Worm (Caenorhabditis elegans) whole organism, L4/young adult: ENCODE data around the gene Y53C12A.7.
A peak's percentile ranks its signal among the peaks of the same experiment; 100 is the strongest.
"Not testable (repeated sequence)": the region's sequence is repeated elsewhere in the genome, so short reads cannot be mapped to it uniquely, and the experiment has no call there.

Experiments used
- W03F9.2 ChIP-seq: fragments of 150-350 bp; optimal IDR thresholded peaks from 2 replicates; lab custom pipeline; 2014; ENCODE audit warnings: missing biosample characterization, missing genetic modification characterization
- dao-5 ChIP-seq: sonication (generic microtip); optimal IDR thresholded peaks from 2 replicates; lab custom pipeline; 2016; ENCODE audit warnings: missing genotype, missing genetic modification characterization, moderate library complexity, missing compliant biosample characterization
- him-1 ChIP-seq: sonication (generic microtip); optimal IDR thresholded peaks from 2 replicates; lab custom pipeline; 2016; ENCODE audit warnings: missing genotype, missing genetic modification reagents, missing genetic modification characterization, missing compliant biosample characterization

The Y53C12A.7 gene

DNA sequence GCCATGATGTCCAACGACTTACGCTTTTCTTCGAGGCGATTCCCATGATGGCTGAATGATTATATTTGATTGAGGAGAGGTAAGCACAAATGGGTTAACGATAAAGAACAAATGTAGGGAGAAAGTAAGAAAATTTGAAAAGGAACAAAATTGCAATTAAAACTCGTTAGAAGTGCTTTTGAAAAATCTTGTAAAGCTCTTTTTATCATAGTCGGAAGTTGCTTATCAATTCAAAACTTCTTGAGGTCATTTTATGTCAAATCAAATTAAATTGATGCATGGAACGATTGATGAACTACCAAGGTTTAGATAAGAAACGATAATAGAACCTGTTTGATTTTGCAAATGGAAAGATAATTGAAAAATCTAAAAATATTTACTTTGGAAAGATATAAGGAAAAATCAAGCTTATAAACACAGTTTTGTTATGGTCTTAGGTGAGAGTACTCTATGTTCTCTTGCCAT lies 8.5 kb downstream of the Y53C12A.7 start, which contains the start of gene glt-5:
TSS of gene glt-5 (minus strand) at position 51 of the 465 bp plus-strand sequence.
- no peak for TF ChIP-seq W03F9.2
- no peak for TF ChIP-seq dao-5 (tag; lab: Kevin White, UChicago)
- no peak for TF ChIP-seq him-1

DNA sequence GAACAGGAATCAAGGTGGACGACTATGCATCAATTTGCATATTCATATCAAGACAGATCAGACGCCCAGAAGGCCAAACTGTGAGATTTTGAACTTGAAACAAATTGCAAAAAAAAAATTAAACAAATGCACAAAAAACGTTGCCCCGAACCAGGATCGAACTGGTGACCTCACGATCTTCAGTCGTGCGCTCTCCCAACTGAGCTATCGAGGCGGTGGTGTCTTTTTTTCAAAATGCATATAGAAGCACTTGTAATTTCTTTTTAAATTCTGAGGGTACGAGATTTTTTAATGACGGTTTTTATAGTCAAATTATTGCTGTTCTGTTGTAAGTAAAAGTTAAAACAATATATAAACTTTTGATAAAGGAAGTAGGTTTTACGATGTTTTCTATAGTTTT lies 12.7 kb downstream of the Y53C12A.7 start:
- TF ChIP-seq W03F9.2 (no peak), him-1 (no peak), dao-5 (tag; lab: Kevin White, UChicago) (no peak)

DNA sequence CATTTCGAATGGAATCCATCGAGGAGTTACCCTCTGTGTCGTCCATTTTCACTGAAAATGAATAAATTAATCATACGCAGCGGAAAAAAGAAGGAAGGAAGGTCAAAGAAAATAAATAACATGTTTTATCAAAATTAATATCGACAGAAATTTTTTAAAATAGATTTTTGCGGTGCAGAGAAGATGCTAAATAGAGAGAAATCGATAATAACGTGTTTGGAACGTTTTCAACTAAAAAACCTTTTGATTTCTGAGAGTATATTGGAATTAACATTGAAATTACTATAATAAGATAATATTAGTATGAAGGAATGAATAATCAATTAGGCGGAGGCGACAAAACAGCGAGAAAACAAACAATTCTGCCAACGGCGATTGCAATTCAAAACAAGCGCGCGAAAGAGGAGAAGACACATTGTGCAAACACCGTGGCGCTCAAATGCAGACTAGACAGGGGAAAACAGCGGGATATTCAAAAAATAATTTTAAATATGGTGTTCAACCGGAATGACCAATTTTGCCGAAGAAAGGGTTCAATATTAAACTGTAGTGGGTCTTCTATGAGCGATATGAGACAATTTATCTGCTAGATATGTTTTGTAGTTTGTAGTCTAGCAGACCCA lies 16.2 kb downstream of the Y53C12A.7 start, which contains the start of gene wee-1.3:
TSS of gene wee-1.3 (minus strand) at position 51 of the 623 bp plus-strand sequence.
- TF ChIP-seq dao-5 (tag; lab: Kevin White, UChicago) (no peak), W03F9.2 (peak; percentile 79), him-1 (no peak)

DNA sequence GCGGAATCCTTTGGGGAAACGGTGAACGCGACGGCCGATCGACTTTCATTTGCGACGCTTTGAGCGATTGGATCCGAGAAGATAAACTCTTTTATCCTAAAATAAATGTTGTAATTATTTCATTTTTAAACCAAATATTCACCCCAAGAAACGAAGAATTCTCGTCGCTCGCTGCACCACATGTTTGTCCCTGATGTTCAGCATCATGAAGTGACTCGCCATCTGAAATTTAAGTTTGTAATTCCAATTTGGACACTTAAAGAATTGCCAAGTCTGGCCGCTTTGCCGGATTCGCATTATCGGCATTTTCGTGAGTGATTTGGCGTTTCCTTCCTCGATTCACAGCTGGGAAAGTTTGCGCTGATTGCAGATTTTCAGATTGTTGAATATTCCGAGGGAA lies 17.6 kb downstream of the Y53C12A.7 start, which contains the start of gene Y53C12A.6:
TSS of gene Y53C12A.6 (minus strand) at position 101 of the 400 bp plus-strand sequence.
- TF ChIP-seq W03F9.2: no peak
- TF ChIP-seq him-1: no peak
- no peak for TF ChIP-seq dao-5 (tag; lab: Kevin White, UChicago)

DNA sequence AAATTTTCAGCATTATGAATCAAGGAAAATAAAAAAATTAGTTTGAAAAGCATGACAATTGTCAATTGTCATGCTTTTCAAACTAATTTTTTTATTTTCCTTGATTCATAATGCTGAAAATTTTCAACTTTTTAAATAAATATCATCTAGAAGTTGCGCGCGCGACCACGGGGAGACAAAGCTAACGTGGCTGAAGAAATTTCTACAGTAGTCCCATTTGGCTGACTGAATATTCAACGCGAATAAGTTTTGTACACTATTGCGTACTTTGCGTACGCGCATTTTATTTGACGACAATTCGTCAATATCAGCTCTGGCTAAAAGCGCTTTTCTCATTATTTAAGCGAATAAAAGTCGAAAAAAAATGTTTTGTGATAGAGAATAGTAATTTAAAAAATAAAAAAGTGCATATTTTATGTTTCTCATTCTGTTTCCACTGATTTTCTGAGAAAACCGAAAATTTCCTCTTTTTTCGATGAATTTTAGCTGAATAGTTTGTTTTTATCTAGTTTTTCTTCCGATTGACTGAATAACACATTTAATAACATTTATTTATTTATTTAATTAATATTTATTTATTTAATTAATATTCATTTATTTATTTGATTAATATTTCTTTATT lies 18.4 kb downstream of the Y53C12A.7 start, which contains the start of gene Y53C12A.11:
TSS of gene Y53C12A.11 (minus strand) at position 68 of the 622 bp plus-strand sequence.
- not testable (repeated sequence) for TF ChIP-seq dao-5 (tag; lab: Kevin White, UChicago); W03F9.2; him-1

DNA sequence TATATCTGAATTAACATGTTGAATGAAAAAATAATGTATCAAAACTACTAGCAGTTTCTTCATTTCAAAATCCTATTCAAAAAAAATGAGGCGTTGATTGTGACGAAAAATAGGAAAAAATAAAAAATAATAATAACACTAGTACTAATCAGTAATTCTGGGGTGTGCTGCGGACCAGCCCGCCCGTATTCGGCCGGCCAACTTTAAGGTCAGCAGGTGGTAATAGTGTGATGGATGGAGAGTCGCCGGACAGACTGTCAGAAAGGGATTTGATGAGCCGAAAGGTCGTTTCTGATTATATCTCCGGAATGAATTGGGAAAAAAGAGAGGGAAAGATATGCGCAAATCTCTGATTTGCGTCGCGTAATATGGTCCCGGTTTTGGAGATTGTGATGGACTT lies 24.1 kb downstream of the Y53C12A.7 start, which contains the start of gene cutl-2:
TSS of gene cutl-2 (minus strand) at position 210 of the 400 bp plus-strand sequence.
- TF ChIP-seq dao-5 (tag; lab: Kevin White, UChicago) (no peak), him-1 (no peak), W03F9.2 (no peak)

DNA sequence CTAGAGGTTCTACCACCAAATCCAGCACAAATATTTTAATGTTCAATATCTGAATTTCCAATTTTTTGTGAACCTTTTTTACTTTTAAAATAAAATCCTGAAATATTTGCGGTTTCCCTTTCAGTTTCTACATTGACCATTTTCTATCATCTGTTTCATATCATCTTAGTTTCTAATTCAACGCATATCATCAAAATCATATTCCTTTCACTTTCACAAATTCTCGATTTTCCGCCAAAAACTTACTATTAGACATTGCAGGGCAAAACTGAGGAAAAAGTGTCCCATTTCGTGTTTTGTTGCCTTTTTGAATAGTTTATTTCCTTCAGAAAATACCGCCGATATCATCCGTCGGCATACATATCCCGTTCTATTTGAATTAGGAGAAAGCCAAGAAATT lies 24.7 kb downstream of the Y53C12A.7 start:
- TF ChIP-seq dao-5 (tag; lab: Kevin White, UChicago) (no peak), W03F9.2 (no peak), him-1 (no peak)

DNA sequence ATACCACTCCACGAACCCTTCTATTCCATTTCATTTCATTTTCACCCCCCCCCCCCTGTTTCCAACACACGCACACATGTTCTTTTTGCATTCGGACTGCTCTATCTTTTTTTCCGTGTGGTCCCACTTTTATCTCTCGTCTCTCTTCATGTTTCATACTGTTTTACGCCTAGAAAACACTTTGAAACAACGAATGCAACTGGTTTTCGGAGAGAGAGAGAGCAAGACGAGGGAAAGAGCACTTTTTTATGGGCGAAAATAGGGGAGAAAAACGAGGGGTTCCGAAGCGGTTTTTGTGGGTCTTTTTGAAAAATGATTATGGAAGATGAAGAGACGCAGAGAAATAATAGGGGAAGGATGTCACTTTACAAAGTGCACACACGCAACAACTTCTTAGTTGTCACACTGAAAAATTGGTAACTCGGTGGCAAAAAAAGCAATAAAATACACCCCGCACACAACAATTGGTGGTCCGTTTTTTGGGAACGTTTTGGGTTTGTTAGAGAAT lies 26.9 kb downstream of the Y53C12A.7 start:
- TF ChIP-seq him-1 (no peak), W03F9.2 (no peak), dao-5 (tag; lab: Kevin White, UChicago) (no peak)

DNA sequence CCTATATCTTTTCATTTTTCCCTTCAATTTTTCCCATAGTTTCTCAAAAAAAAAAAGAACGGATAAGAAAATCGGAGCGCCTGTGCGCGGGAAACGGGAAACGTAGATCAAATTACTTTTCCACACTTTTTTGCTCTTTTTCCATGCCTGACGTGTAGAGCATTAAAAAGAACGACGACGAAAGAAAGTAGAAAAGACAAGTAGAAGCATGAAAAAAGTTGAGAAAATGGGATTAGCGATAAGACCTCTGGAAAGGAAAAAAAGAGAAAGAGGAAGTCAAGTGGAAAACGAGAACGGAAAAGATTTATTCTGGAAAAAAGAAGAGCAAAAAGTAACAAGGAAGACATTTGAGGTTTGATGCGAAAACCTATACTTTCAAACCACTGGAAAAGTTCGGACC lies 28.2 kb downstream of the Y53C12A.7 start:
- no peak for TF ChIP-seq dao-5 (tag; lab: Kevin White, UChicago)
- TF ChIP-seq him-1: no peak
- TF ChIP-seq W03F9.2: no peak

DNA sequence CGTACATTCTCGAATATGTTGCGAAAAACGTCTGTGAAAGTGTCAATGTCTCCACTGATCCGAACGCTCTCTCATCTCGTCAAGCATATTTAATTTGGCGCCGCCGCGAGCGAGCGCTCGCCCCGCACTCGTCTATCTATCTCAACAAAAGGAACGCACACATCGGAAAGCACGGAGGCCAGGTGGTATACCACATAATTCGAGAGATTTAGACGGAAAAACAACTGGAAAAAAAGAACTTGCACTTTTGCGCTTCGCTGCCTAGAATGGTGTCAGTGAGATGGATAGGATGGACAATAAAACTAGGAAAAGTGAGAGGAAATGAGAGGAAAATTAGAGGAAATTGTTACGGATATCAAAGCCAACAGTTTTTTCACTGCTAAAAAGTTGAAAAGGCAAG lies 28.9 kb downstream of the Y53C12A.7 start:
- TF ChIP-seq W03F9.2: no peak
- TF ChIP-seq dao-5 (tag; lab: Kevin White, UChicago): no peak
- no peak for TF ChIP-seq him-1

DNA sequence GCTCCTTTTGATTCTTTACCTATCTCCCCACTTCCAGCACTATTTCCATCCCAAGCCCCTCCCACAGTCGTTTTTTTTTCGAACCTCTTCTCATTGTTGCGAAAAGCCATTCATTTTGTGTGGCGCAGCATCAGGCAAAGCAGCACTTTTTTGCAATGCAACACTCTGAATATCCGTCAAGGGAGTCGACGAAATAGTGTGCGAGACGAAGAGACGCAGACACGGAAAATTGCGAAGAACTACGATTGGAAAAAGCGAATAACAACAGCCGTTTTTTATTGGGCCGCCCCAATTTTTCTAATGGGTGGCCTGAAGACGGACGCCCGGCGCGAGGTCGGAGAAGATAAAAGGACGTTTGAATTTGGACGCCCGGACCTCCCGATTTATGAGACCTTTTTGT lies 29.5 kb downstream of the Y53C12A.7 start:
- TF ChIP-seq dao-5 (tag; lab: Kevin White, UChicago) (no peak), him-1 (no peak), W03F9.2 (no peak)

DNA sequence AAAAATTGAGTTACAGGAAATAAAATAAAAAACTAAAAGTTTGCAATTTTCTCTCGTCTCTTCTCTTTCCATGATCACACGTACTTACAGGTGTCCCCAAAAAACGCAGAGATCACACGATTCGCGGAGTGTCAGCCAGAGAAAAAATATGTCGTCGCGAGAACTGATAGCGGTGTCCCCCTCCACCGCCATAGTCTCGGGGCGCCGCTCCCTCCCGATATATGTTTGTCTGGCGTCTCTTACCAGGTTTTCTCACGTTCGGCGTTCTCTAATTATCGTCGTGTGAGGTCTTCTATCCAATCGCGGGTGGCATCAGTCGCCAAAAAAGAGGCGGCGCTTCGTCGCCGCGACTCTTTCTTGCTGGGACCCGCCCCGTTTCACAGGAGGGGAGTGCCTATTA lies 31.5 kb downstream of the Y53C12A.7 start, which contains the start of gene mab-3:
TSS of gene mab-3 (plus strand) at position 328 of the 400 bp plus-strand sequence.
- not testable (repeated sequence) for TF ChIP-seq him-1; dao-5 (tag; lab: Kevin White, UChicago); W03F9.2

DNA sequence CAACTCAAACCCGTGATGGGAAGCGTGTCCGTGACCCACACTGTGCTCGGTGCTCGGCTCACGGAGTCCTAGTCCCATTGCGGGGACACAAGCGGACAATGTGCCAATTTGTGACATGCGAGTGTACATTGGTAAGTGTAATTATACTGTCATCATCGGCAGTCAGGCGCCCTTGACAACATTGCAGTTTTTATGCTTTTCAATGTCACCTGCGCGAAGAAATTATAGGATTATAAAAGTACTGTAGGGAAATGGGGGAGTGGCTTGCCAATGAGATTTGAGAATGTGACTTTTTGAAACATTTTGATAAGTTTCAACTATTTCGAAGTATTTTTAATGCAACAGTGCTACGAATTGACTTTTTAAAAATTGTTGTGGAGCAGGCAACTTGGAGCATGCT lies 35.4 kb downstream of the Y53C12A.7 start:
- no peak for TF ChIP-seq dao-5 (tag; lab: Kevin White, UChicago)
- TF ChIP-seq him-1: no peak
- no peak for TF ChIP-seq W03F9.2

DNA sequence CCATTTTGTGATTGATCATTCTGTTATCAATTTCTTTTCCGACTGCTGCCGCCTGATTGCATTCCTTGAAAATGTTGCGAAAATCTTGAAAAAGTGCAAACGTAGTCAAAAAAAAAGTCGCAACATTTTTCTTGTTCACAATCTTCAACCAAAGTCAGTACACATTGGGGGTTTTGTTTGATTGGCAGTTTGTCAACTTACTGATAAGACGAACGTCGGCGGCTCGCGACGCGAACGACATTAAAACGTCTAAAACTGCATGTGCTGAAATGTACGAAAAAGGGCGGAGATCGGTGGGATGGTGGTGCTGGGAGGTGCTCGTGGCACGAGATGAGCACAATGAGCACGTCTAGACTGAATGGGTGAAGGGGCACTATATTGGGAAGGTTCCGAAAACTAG lies 38.5 kb downstream of the Y53C12A.7 start:
- TF ChIP-seq him-1 (no peak), W03F9.2 (no peak), dao-5 (tag; lab: Kevin White, UChicago) (no peak)

DNA sequence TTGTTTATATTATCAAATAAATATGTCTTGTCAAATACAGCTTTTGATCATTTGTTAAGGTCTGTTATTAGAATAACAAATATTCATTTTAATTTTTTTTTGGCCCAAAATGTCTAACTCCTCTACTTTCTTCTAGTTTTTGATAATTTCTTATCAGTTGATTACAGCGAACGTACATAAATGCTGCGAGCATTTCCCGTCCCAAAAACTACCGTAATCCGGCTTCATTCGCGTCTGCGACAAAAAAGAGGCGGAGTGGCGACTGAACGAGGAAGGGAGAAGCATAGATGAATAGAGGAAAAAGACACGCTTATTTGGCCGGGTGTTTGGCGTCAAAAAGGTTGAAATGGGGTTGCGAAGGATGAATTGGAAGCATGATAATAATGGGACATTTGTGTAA lies 40.2 kb downstream of the Y53C12A.7 start:
- TF ChIP-seq him-1 (no peak), W03F9.2 (no peak), dao-5 (tag; lab: Kevin White, UChicago) (no peak)
